Fruit fly (Drosophila melanogaster) whole organism, embryonic: ENCODE measurements around the gene Iris.

Experiments
- Antp ChIP-seq: fragments of 200-800 bp; sonication (Bioruptor generic); optimal IDR thresholded peaks from 3 replicates; lab custom pipeline; 2016; ENCODE audit warnings: missing biosample characterization, missing genetic modification characterization
- Bdp1 ChIP-seq: fragments of 200-800 bp; sonication (Bioruptor generic); optimal IDR thresholded peaks from 3 replicates; lab custom pipeline; 2016; ENCODE audit warnings: missing biosample characterization, missing genetic modification characterization
- Bteb2 ChIP-seq: fragments of 200-800 bp; sonication (Bioruptor generic); optimal IDR thresholded peaks from 2 replicates; lab custom pipeline; 2016; ENCODE audit warnings: missing biosample characterization, missing genetic modification characterization
- CG1233 ChIP-seq: fragments of 200-800 bp; sonication (Bioruptor generic); optimal IDR thresholded peaks from 4 replicates; lab custom pipeline; 2018; ENCODE audit warnings: missing biosample characterization, mild to moderate bottlenecking, missing genetic modification characterization
- CG13424 ChIP-seq: fragments of 200-800 bp; sonication (Bioruptor generic); optimal IDR thresholded peaks from 2 replicates; lab custom pipeline; 2019; ENCODE audit warnings: missing biosample characterization, mild to moderate bottlenecking, missing genetic modification characterization, moderate library complexity
- CG14050 ChIP-seq: fragments of 200-800 bp; sonication (Bioruptor generic); IDR thresholded peaks from 3 replicates; pipeline ENCODE4 v1.3.6; 2022; ENCODE audit warnings: missing biosample characterization, missing genetic modification characterization
- CG14860 ChIP-seq: fragments of 200-800 bp; sonication (Bioruptor generic); IDR thresholded peaks from 3 replicates; pipeline ENCODE4 v1.3.6; 2022; ENCODE audit warnings: missing biosample characterization, missing genetic modification characterization; ENCODE audit not compliant: partially characterized antibody
- CG16863 ChIP-seq: fragments of 200-800 bp; sonication (Bioruptor generic); optimal IDR thresholded peaks from 3 replicates; lab custom pipeline; 2016; ENCODE audit warnings: missing biosample characterization, missing genetic modification characterization
- CG30431 ChIP-seq: fragments of 200-800 bp; sonication (Bioruptor generic); optimal IDR thresholded peaks from 2 replicates; lab custom pipeline; 2017; ENCODE audit warnings: missing biosample characterization, missing genetic modification characterization
- CG34224 ChIP-seq: fragments of 200-800 bp; sonication (Bioruptor generic); IDR thresholded peaks from 3 replicates; pipeline ENCODE4 v1.3.6; 2022; ENCODE audit warnings: missing biosample characterization, missing genetic modification characterization; ENCODE audit not compliant: partially characterized antibody
- CG4282 ChIP-seq: fragments of 200-800 bp; sonication (Bioruptor generic); optimal IDR thresholded peaks from 2 replicates; lab custom pipeline; 2016; ENCODE audit warnings: missing biosample characterization, missing genetic modification characterization
- CG43689 ChIP-seq: fragments of 200-800 bp; sonication (Bioruptor generic); IDR thresholded peaks from 2 replicates; pipeline ENCODE4 v1.3.6; 2022; ENCODE audit warnings: missing biosample characterization, missing genetic modification characterization
- CG4854 ChIP-seq: fragments of 200-800 bp; sonication (Bioruptor generic); optimal IDR thresholded peaks from 2 replicates; lab custom pipeline; 2016; ENCODE audit warnings: missing biosample characterization, missing genetic modification characterization, inconsistent platforms
- CG5245 ChIP-seq: fragments of 200-800 bp; sonication (Bioruptor generic); optimal IDR thresholded peaks from 3 replicates; lab custom pipeline; 2016; ENCODE audit warnings: missing biosample characterization, missing genetic modification characterization
- CG6254 ChIP-seq: fragments of 200-800 bp; sonication (Bioruptor generic); optimal IDR thresholded peaks from 3 replicates; lab custom pipeline; 2017; ENCODE audit warnings: mild to moderate bottlenecking, missing biosample characterization, missing genetic modification reagents, missing genetic modification characterization
- CG7963 ChIP-seq: fragments of 200-800 bp; sonication (Bioruptor generic); IDR thresholded peaks from 3 replicates; pipeline ENCODE4 v1.3.6; 2022; ENCODE audit warnings: missing biosample characterization, missing genetic modification characterization; ENCODE audit not compliant: partially characterized antibody
- CG8281 ChIP-seq: fragments of 200-800 bp; sonication (Bioruptor generic); optimal IDR thresholded peaks from 2 replicates; lab custom pipeline; 2018; ENCODE audit warnings: missing biosample characterization, mild to moderate bottlenecking, missing genetic modification characterization, moderate library complexity
- CG8924 ChIP-seq: fragments of 200-800 bp; optimal IDR thresholded peaks from 3 replicates; lab custom pipeline; 2019; ENCODE audit warnings: missing biosample characterization, mild to moderate bottlenecking, missing genetic modification characterization, moderate library complexity
- Hmx ChIP-seq: fragments of 200-800 bp; sonication (Bioruptor generic); optimal IDR thresholded peaks from 2 replicates; lab custom pipeline; 2016; ENCODE audit warnings: missing biosample characterization, missing genetic modification characterization
- Meics ChIP-seq: fragments of 200-800 bp; sonication (Bioruptor generic); optimal IDR thresholded peaks from 2 replicates; lab custom pipeline; 2017; ENCODE audit warnings: missing biosample characterization, mild to moderate bottlenecking, missing genetic modification characterization
- Myb ChIP-seq: fragments of 200-800 bp; sonication (Bioruptor generic); optimal IDR thresholded peaks from 2 replicates; lab custom pipeline; 2016; ENCODE audit warnings: missing biosample characterization, missing genetic modification characterization
- Opbp ChIP-seq: fragments of 200-800 bp; sonication (Bioruptor generic); IDR thresholded peaks from 3 replicates; pipeline ENCODE4 v1.3.6; 2022; ENCODE audit warnings: missing biosample characterization, missing genetic modification characterization; ENCODE audit not compliant: partially characterized antibody
- Sin3A ChIP-seq: fragments of >200 bp; optimal IDR thresholded peaks from 2 replicates; lab custom pipeline; 2018
- Sox100B ChIP-seq: fragments of 200-800 bp; sonication (Bioruptor generic); optimal IDR thresholded peaks from 3 replicates; lab custom pipeline; 2018; ENCODE audit warnings: missing biosample characterization, mild to moderate bottlenecking, missing genetic modification characterization
- Sox102F ChIP-seq: fragments of 200-800 bp; sonication (Bioruptor generic); optimal IDR thresholded peaks from 2 replicates; lab custom pipeline; 2018; ENCODE audit warnings: missing biosample characterization, mild to moderate bottlenecking, missing genetic modification characterization, moderate library complexity
- ab ChIP-seq: fragments of 200-800 bp; sonication (Bioruptor generic); optimal IDR thresholded peaks from 2 replicates; lab custom pipeline; 2016; ENCODE audit warnings: missing biosample characterization, missing genetic modification characterization
- ap ChIP-seq: fragments of 200-800 bp; sonication (Bioruptor generic); IDR thresholded peaks from 2 replicates; pipeline ENCODE4 v1.3.6; 2022; ENCODE audit warnings: missing biosample characterization, missing genetic modification characterization
- ase ChIP-seq: fragments of 200-800 bp; sonication (Bioruptor generic); IDR thresholded peaks from 3 replicates; pipeline ENCODE4 v1.3.6; 2022; ENCODE audit warnings: missing biosample characterization, missing genetic modification characterization
- ato ChIP-seq: fragments of 200-800 bp; sonication (Bioruptor generic); IDR thresholded peaks from 2 replicates; pipeline ENCODE4 v1.3.6; 2022; ENCODE audit warnings: missing biosample characterization, missing genetic modification characterization; ENCODE audit not compliant: partially characterized antibody
- ci ChIP-seq: fragments of 200-800 bp; sonication (Bioruptor generic); IDR thresholded peaks from 3 replicates; pipeline ENCODE4 v1.3.6; 2022; ENCODE audit warnings: missing biosample characterization, missing genetic modification characterization
- crc ChIP-seq: fragments of 200-800 bp; sonication (Bioruptor generic); optimal IDR thresholded peaks from 2 replicates; lab custom pipeline; 2016; ENCODE audit warnings: missing biosample characterization, missing genetic modification characterization
- dimm ChIP-seq: fragments of 200-800 bp; sonication (Bioruptor generic); IDR thresholded peaks from 2 replicates; pipeline ENCODE4 v1.3.6; 2022; ENCODE audit warnings: missing biosample characterization, missing genetic modification characterization
- eve ChIP-seq, 2 experiments: fragments of >200 bp; optimal IDR thresholded peaks; 2 replicates each; lab custom pipeline; 2017; ENCODE audit warnings: missing biosample characterization in 2 of 2, missing genetic modification characterization in 2 of 2
- ewg ChIP-seq: fragments of 200-800 bp; sonication (Bioruptor generic); optimal IDR thresholded peaks from 3 replicates; lab custom pipeline; 2017; ENCODE audit warnings: mild to moderate bottlenecking, missing biosample characterization, missing genetic modification reagents, missing genetic modification characterization
- gcm2 ChIP-seq: fragments of 200-800 bp; sonication (Bioruptor generic); optimal IDR thresholded peaks from 2 replicates; lab custom pipeline; 2016; ENCODE audit warnings: missing biosample characterization, missing genetic modification characterization
- gro ChIP-seq: fragments of 200-800 bp; sonication (Bioruptor generic); optimal IDR thresholded peaks from 2 replicates; lab custom pipeline; 2016; ENCODE audit warnings: missing biosample characterization, missing genetic modification characterization
- kah ChIP-seq: fragments of 200-800 bp; sonication (Bioruptor generic); optimal IDR thresholded peaks from 2 replicates; lab custom pipeline; 2018; ENCODE audit warnings: missing biosample characterization, mild to moderate bottlenecking, missing genetic modification characterization
- lilli ChIP-seq: fragments of 200-800 bp; sonication (Bioruptor generic); optimal IDR thresholded peaks from 3 replicates; lab custom pipeline; 2016; ENCODE audit warnings: missing biosample characterization, missing genetic modification characterization
- mirr ChIP-seq: fragments of 200-800 bp; sonication (Bioruptor generic); optimal IDR thresholded peaks from 3 replicates; lab custom pipeline; 2018; ENCODE audit warnings: missing biosample characterization, mild to moderate bottlenecking, missing genetic modification characterization
- mld ChIP-seq: fragments of 200-800 bp; sonication (Bioruptor generic); IDR thresholded peaks from 3 replicates; pipeline ENCODE4 v1.3.6; 2022; ENCODE audit warnings: missing biosample characterization, missing genetic modification characterization; ENCODE audit not compliant: partially characterized antibody
- nau ChIP-seq: fragments of 200-800 bp; sonication (Bioruptor generic); optimal IDR thresholded peaks from 3 replicates; lab custom pipeline; 2017; ENCODE audit warnings: missing biosample characterization, mild to moderate bottlenecking, missing genetic modification characterization, missing genetic modification reagents
- nerfin-2 ChIP-seq: fragments of 200-800 bp; sonication (Bioruptor generic); IDR thresholded peaks from 2 replicates; pipeline ENCODE4 v1.3.6; 2022; ENCODE audit warnings: missing biosample characterization, missing genetic modification characterization; ENCODE audit not compliant: partially characterized antibody
- nom ChIP-seq: fragments of 200-800 bp; sonication (Bioruptor generic); optimal IDR thresholded peaks from 2 replicates; lab custom pipeline; 2017; ENCODE audit warnings: missing biosample characterization, missing genetic modification characterization, mild to moderate bottlenecking, moderate library complexity, missing genetic modification reagents
- pum ChIP-seq: fragments of 200-800 bp; sonication (Bioruptor generic); optimal IDR thresholded peaks from 2 replicates; lab custom pipeline; 2016; ENCODE audit warnings: missing biosample characterization, missing genetic modification characterization
- rib ChIP-seq: fragments of 200-800 bp; sonication (Bioruptor generic); IDR thresholded peaks from 2 replicates; pipeline ENCODE4 v1.3.6; 2022; ENCODE audit warnings: missing biosample characterization, missing genetic modification characterization
- sens ChIP-seq: fragments of 200-800 bp; sonication (Bioruptor generic); peaks from one replicate; lab custom pipeline; 2016; ENCODE audit warnings: missing biosample characterization, missing genetic modification characterization
- so ChIP-seq: fragments of 200-800 bp; sonication (Bioruptor generic); IDR thresholded peaks from 3 replicates; pipeline ENCODE4 v1.3.6; 2022; ENCODE audit warnings: missing biosample characterization, missing genetic modification characterization
- tgo ChIP-seq: fragments of 200-800 bp; sonication (Bioruptor generic); IDR thresholded peaks from 3 replicates; pipeline ENCODE4 v1.3.6; 2022; ENCODE audit warnings: missing biosample characterization, missing genetic modification characterization
- toy ChIP-seq: fragments of 200-800 bp; sonication (Bioruptor generic); IDR thresholded peaks from 2 replicates; pipeline ENCODE4 v1.3.6; 2022; ENCODE audit warnings: missing biosample characterization, missing genetic modification characterization
- vfl ChIP-seq: fragments of 200-800 bp; sonication (Bioruptor generic); optimal IDR thresholded peaks from 2 replicates; lab custom pipeline; 2016; ENCODE audit warnings: missing biosample characterization, missing genetic modification characterization
- wor ChIP-seq: fragments of 200-800 bp; sonication (Bioruptor generic); IDR thresholded peaks from 2 replicates; pipeline ENCODE4 v1.3.6; 2022; ENCODE audit warnings: missing biosample characterization, missing genetic modification characterization
- zen ChIP-seq: fragments of 200-800 bp; sonication (Bioruptor generic); optimal IDR thresholded peaks from 3 replicates; lab custom pipeline; 2018; ENCODE audit warnings: missing biosample characterization, mild to moderate bottlenecking, missing genetic modification characterization, moderate library complexity

Gene Iris

dm6 chr2L:1177522-1177921, 43.6 kb upstream of the Iris start, which contains the start of gene CG4896:
Gene CG4896, plus strand, starts transcription at chr2L:1177690.
- TF ChIP-seq CG13424 (tag; lab: Kevin White, UChicago) (no peak), ato (GFP tag; lab: Robert Waterston, UW) (peak; percentile 66), CG1233 (GFP tag; lab: Kevin White, UChicago) (no peak), so (GFP tag; lab: Robert Waterston, UW) (no peak), nerfin-2 (GFP tag; lab: Robert Waterston, UW) (peak; percentile 62), Opbp (peak; percentile 83), dimm (GFP tag; lab: Robert Waterston, UW) (no peak), CG8924 (tag; lab: Kevin White, UChicago) (no peak), ap (GFP tag; lab: Robert Waterston, UW) (no peak), mld (GFP tag; lab: Robert Waterston, UW) (no peak), Bteb2 (GFP tag; lab: Kevin White, UChicago) (no peak), eve (GFP tag; optimal IDR thresholded peaks at IDR 0.05; lab: Kevin White, UChicago) (no peak), CG43689 (GFP tag; lab: Robert Waterston, UW) (no peak), CG8281 (tag; lab: Kevin White, UChicago) (no peak), CG34224 (peak; percentile 71), lilli (no peak), ab (no peak), pum (GFP tag; lab: Kevin White, UChicago) (no peak), Sox100B (no peak), crc (GFP tag; lab: Kevin White, UChicago) (no peak), toy (GFP tag; lab: Robert Waterston, UW) (no peak), ci (GFP tag; lab: Robert Waterston, UW) (peak; percentile 49; the same call in 1 of the 3 replicates), mirr (GFP tag; lab: Kevin White, UChicago) (no peak), Antp (no peak), wor (GFP tag; lab: Robert Waterston, UW) (no peak), Bdp1 (GFP tag; lab: Kevin White, UChicago) (no peak), CG7963 (peak; percentile 66; the same call in 2 of the 3 replicates), nom (GFP tag; lab: Kevin White, UChicago) (no peak), CG14050 (GFP tag; lab: Robert Waterston, UW) (no peak), gcm2 (GFP tag; lab: Kevin White, UChicago) (no peak), CG4282 (GFP tag; lab: Kevin White, UChicago) (no peak), CG4854 (no peak), ase (GFP tag; lab: Robert Waterston, UW) (no peak), nau (GFP tag; lab: Kevin White, UChicago) (no peak), Myb (GFP tag; lab: Kevin White, UChicago) (peak; percentile 99), Hmx (GFP tag; lab: Kevin White, UChicago) (no peak), zen (no peak), CG6254 (GFP tag; lab: Kevin White, UChicago) (no peak), Sox102F (GFP tag; lab: Kevin White, UChicago) (no peak), CG16863 (GFP tag; lab: Kevin White, UChicago) (no peak), gro (peak; percentile 21), kah (GFP tag; lab: Kevin White, UChicago) (no peak), ewg (GFP tag; lab: Kevin White, UChicago) (no peak), CG14860 (GFP tag; lab: Robert Waterston, UW) (peak; percentile 57; the same call in 2 of the 3 replicates), Meics (no peak), Sin3A (peak; percentile 29), rib (GFP tag; lab: Robert Waterston, UW) (no peak), vfl (GFP tag; lab: Kevin White, UChicago) (no peak), CG30431 (GFP tag; lab: Kevin White, UChicago) (no peak), tgo (GFP tag; lab: Robert Waterston, UW) (no peak), sens (GFP tag; lab: Kevin White, UChicago) (no peak), CG5245 (GFP tag; lab: Kevin White, UChicago) (no peak)
